Fruit fly (Drosophila melanogaster) whole organism, embryonic: ENCODE data around the gene Nubp1.

Source experiments
- Atf-2 ChIP-seq: fragments of 200-800 bp; sonication (Bioruptor generic); optimal IDR thresholded peaks from 2 replicates; lab custom pipeline; 2016; ENCODE audit warnings: missing biosample characterization, missing genetic modification characterization
- B-H2 ChIP-seq: fragments of 200-800 bp; sonication (Bioruptor generic); optimal IDR thresholded peaks from 2 replicates; lab custom pipeline; 2018; ENCODE audit warnings: missing biosample characterization, mild to moderate bottlenecking, missing genetic modification characterization
- CG10565 ChIP-seq: fragments of 200-800 bp; sonication (Bioruptor generic); optimal IDR thresholded peaks from 3 replicates; lab custom pipeline; 2016; ENCODE audit warnings: missing biosample characterization, mild to moderate bottlenecking, missing genetic modification characterization
- CG11456 ChIP-seq: fragments of 200-800 bp; sonication (Bioruptor generic); IDR thresholded peaks from 3 replicates; pipeline ENCODE4 v1.3.6; 2022; ENCODE audit warnings: missing biosample characterization, missing genetic modification characterization
- CG12071 ChIP-seq: fragments of 200-800 bp; sonication (Bioruptor generic); optimal IDR thresholded peaks from 3 replicates; lab custom pipeline; 2018; ENCODE audit warnings: missing biosample characterization, mild to moderate bottlenecking, missing genetic modification characterization
- CG14441 ChIP-seq: fragments of 200-800 bp; sonication (Bioruptor generic); IDR thresholded peaks from 2 replicates; pipeline ENCODE4 v1.3.6; 2022; ENCODE audit warnings: missing biosample characterization, missing genetic modification characterization
- CG1647 ChIP-seq: fragments of 200-800 bp; sonication (Bioruptor generic); optimal IDR thresholded peaks from 3 replicates; lab custom pipeline; 2016; ENCODE audit warnings: missing biosample characterization, missing genetic modification characterization
- CG16813 ChIP-seq: fragments of 200-800 bp; sonication (Bioruptor generic); IDR thresholded peaks from 3 replicates; pipeline ENCODE4 v1.3.6; 2022; ENCODE audit warnings: missing biosample characterization, missing genetic modification characterization; ENCODE audit not compliant: partially characterized antibody
- CG17328 ChIP-seq: fragments of 200-800 bp; sonication (Bioruptor generic); IDR thresholded peaks from 2 replicates; pipeline ENCODE4 v1.3.6; 2022; ENCODE audit warnings: missing biosample characterization, missing genetic modification characterization
- CG17612 ChIP-seq: fragments of 200-800 bp; sonication (Bioruptor generic); IDR thresholded peaks from 2 replicates; pipeline ENCODE4 v1.3.6; 2022; ENCODE audit warnings: missing biosample characterization, missing genetic modification characterization
- CG18599 ChIP-seq: fragments of 200-800 bp; sonication (Bioruptor generic); optimal IDR thresholded peaks from 3 replicates; lab custom pipeline; 2017; ENCODE audit warnings: missing biosample characterization, missing genetic modification characterization, mild to moderate bottlenecking, moderate library complexity, missing genetic modification reagents
- CG4328 ChIP-seq: fragments of 200-800 bp; sonication (Bioruptor generic); optimal IDR thresholded peaks from 3 replicates; lab custom pipeline; 2017; ENCODE audit warnings: missing biosample characterization, missing genetic modification reagents, missing genetic modification characterization
- CG4730 ChIP-seq: fragments of 200-800 bp; sonication (Bioruptor generic); IDR thresholded peaks from 2 replicates; pipeline ENCODE4 v1.3.6; 2022; ENCODE audit warnings: missing biosample characterization, missing genetic modification characterization
- CG6683 ChIP-seq: fragments of 200-800 bp; sonication (Bioruptor generic); optimal IDR thresholded peaks from 2 replicates; lab custom pipeline; 2017; ENCODE audit warnings: missing biosample characterization, mild to moderate bottlenecking, missing genetic modification characterization, missing genetic modification reagents
- CG6689 ChIP-seq: fragments of 200-800 bp; sonication (Bioruptor generic); IDR thresholded peaks from 2 replicates; pipeline ENCODE4 v1.3.6; 2022; ENCODE audit warnings: missing biosample characterization, missing genetic modification characterization
- CG9727 ChIP-seq: fragments of 200-800 bp; sonication (Bioruptor generic); optimal IDR thresholded peaks from 3 replicates; lab custom pipeline; 2017; ENCODE audit warnings: missing biosample characterization, mild to moderate bottlenecking, missing genetic modification characterization
- Chrac-16 ChIP-seq: fragments of 200-800 bp; sonication (Bioruptor generic); optimal IDR thresholded peaks from 3 replicates; lab custom pipeline; 2016; ENCODE audit warnings: missing biosample characterization, missing genetic modification characterization
- CkIIα-i1 ChIP-seq: fragments of 200-800 bp; sonication (Bioruptor generic); IDR thresholded peaks from 2 replicates; pipeline ENCODE4 v1.3.6; 2022; ENCODE audit warnings: missing biosample characterization, missing genetic modification characterization
- Drgx ChIP-seq: fragments of 200-800 bp; sonication (Bioruptor generic); IDR thresholded peaks from 2 replicates; pipeline ENCODE4 v1.3.6; 2022; ENCODE audit warnings: missing biosample characterization, missing genetic modification characterization
- E2f1 ChIP-seq: fragments of 200-800 bp; sonication (Bioruptor generic); IDR thresholded peaks from 2 replicates; pipeline ENCODE4 v1.3.6; 2022; ENCODE audit warnings: missing biosample characterization, missing genetic modification characterization
- Ets97D ChIP-seq: fragments of 200-800 bp; sonication (Bioruptor generic); optimal IDR thresholded peaks from 3 replicates; lab custom pipeline; 2016; ENCODE audit warnings: missing biosample characterization, missing genetic modification characterization
- Hey ChIP-seq: fragments of 200-800 bp; sonication (Bioruptor generic); optimal IDR thresholded peaks from 3 replicates; lab custom pipeline; 2018; ENCODE audit warnings: missing biosample characterization, mild to moderate bottlenecking, missing genetic modification characterization
- Hr3 ChIP-seq: fragments of 200-800 bp; sonication (Bioruptor generic); optimal IDR thresholded peaks from 3 replicates; lab custom pipeline; 2016; ENCODE audit warnings: missing biosample characterization, missing genetic modification characterization
- Hr78 ChIP-seq, 2 experiments: fragments of 200-800 bp in 1 of 2; fragments of >200 bp in 1 of 2; sonication (Bioruptor generic) in 1 of 2; optimal IDR thresholded peaks; 2 replicates each; lab custom pipeline; 2017 to 2019; ENCODE audit warnings: missing biosample characterization in 2 of 2, missing genetic modification characterization in 2 of 2, mild to moderate bottlenecking in 1 of 2, moderate library complexity in 1 of 2
- NK7.1 ChIP-seq: fragments of 200-800 bp; sonication (Bioruptor generic); optimal IDR thresholded peaks from 3 replicates; lab custom pipeline; 2016; ENCODE audit warnings: missing biosample characterization, missing genetic modification characterization
- Opbp ChIP-seq: fragments of 200-800 bp; sonication (Bioruptor generic); IDR thresholded peaks from 3 replicates; pipeline ENCODE4 v1.3.6; 2022; ENCODE audit warnings: missing biosample characterization, missing genetic modification characterization; ENCODE audit not compliant: partially characterized antibody
- Poxn ChIP-seq: fragments of 200-800 bp; sonication (Bioruptor generic); IDR thresholded peaks from 2 replicates; pipeline ENCODE4 v1.3.6; 2022; ENCODE audit warnings: missing biosample characterization, missing genetic modification characterization
- Spps ChIP-seq: fragments of 200-800 bp; sonication (Bioruptor generic); optimal IDR thresholded peaks from 2 replicates; lab custom pipeline; 2018; ENCODE audit warnings: missing biosample characterization, mild to moderate bottlenecking, missing genetic modification characterization
- Xrp1 ChIP-seq: fragments of 200-800 bp; sonication (Bioruptor generic); IDR thresholded peaks from 2 replicates; pipeline ENCODE4 v1.3.6; 2022; ENCODE audit warnings: missing biosample characterization, missing genetic modification characterization
- YL-1 ChIP-seq: fragments of 200-800 bp; sonication (Bioruptor generic); optimal IDR thresholded peaks from 3 replicates; lab custom pipeline; 2017; ENCODE audit warnings: missing biosample characterization, mild to moderate bottlenecking, missing genetic modification characterization
- amos ChIP-seq: fragments of 200-800 bp; sonication (Bioruptor generic); IDR thresholded peaks from 2 replicates; pipeline ENCODE4 v1.3.6; 2022; ENCODE audit warnings: missing biosample characterization, missing genetic modification characterization; ENCODE audit not compliant: partially characterized antibody
- ato ChIP-seq: fragments of 200-800 bp; sonication (Bioruptor generic); IDR thresholded peaks from 2 replicates; pipeline ENCODE4 v1.3.6; 2022; ENCODE audit warnings: missing biosample characterization, missing genetic modification characterization; ENCODE audit not compliant: partially characterized antibody
- bigmax ChIP-seq: fragments of 200-800 bp; sonication (Bioruptor generic); optimal IDR thresholded peaks from 2 replicates; lab custom pipeline; 2018; ENCODE audit warnings: missing biosample characterization, mild to moderate bottlenecking, missing genetic modification characterization
- cg ChIP-seq: fragments of 200-800 bp; sonication (Bioruptor generic); optimal IDR thresholded peaks from 3 replicates; lab custom pipeline; 2019; ENCODE audit warnings: missing biosample characterization, mild to moderate bottlenecking, missing genetic modification characterization, moderate library complexity
- corto ChIP-seq: fragments of 200-800 bp; sonication (Bioruptor generic); optimal IDR thresholded peaks from 2 replicates; lab custom pipeline; 2016; ENCODE audit warnings: missing biosample characterization, mild to moderate bottlenecking, missing genetic modification characterization, moderate library complexity
- crp ChIP-seq, 2 experiments: fragments of 200-800 bp; sonication (Bioruptor generic); optimal IDR thresholded peaks; 2 replicates in 1 of 2; 3 replicates in 1 of 2; lab custom pipeline; 2017; ENCODE audit warnings: missing biosample characterization in 2 of 2, missing genetic modification characterization in 2 of 2, mild to moderate bottlenecking in 1 of 2, moderate library complexity in 1 of 2
- danr ChIP-seq: fragments of 200-800 bp; sonication (Bioruptor generic); IDR thresholded peaks from 2 replicates; pipeline ENCODE4 v1.3.6; 2022; ENCODE audit warnings: missing biosample characterization, missing genetic modification characterization
- ems ChIP-seq: fragments of 200-800 bp; sonication (Bioruptor generic); optimal IDR thresholded peaks from 3 replicates; lab custom pipeline; 2016; ENCODE audit warnings: missing biosample characterization, missing genetic modification characterization
- fd3F ChIP-seq: fragments of 200-800 bp; sonication (Bioruptor generic); optimal IDR thresholded peaks from 2 replicates; lab custom pipeline; 2018; ENCODE audit warnings: missing biosample characterization, mild to moderate bottlenecking, missing genetic modification characterization, moderate library complexity
- fru ChIP-seq: fragments of >200 bp; optimal IDR thresholded peaks from 2 replicates; lab custom pipeline; 2017
- gt ChIP-seq: fragments of 200-800 bp; sonication (Bioruptor generic); IDR thresholded peaks from 2 replicates; pipeline ENCODE4 v1.3.6; 2022; ENCODE audit warnings: missing biosample characterization, missing genetic modification characterization
- ind ChIP-seq: fragments of 200-800 bp; sonication (Bioruptor generic); optimal IDR thresholded peaks from 3 replicates; lab custom pipeline; 2016; ENCODE audit warnings: missing biosample characterization, missing genetic modification characterization
- maf-S ChIP-seq: fragments of 200-800 bp; sonication (Bioruptor generic); optimal IDR thresholded peaks from 2 replicates; lab custom pipeline; 2016; ENCODE audit warnings: missing biosample characterization, missing genetic modification characterization
- mirr ChIP-seq: fragments of 200-800 bp; sonication (Bioruptor generic); optimal IDR thresholded peaks from 3 replicates; lab custom pipeline; 2018; ENCODE audit warnings: missing biosample characterization, mild to moderate bottlenecking, missing genetic modification characterization
- onecut ChIP-seq: fragments of 200-800 bp; sonication (Bioruptor generic); IDR thresholded peaks from 2 replicates; pipeline ENCODE4 v1.3.6; 2022; ENCODE audit warnings: missing biosample characterization, missing genetic modification characterization
- psq ChIP-seq: fragments of 200-800 bp; sonication (Bioruptor generic); optimal IDR thresholded peaks from 2 replicates; lab custom pipeline; 2017; ENCODE audit warnings: missing biosample characterization, missing genetic modification characterization
- ro ChIP-seq: fragments of 200-800 bp; sonication (Bioruptor generic); IDR thresholded peaks from 2 replicates; pipeline ENCODE4 v1.3.6; 2022; ENCODE audit warnings: missing biosample characterization, missing genetic modification characterization
- trem ChIP-seq: fragments of 200-800 bp; optimal IDR thresholded peaks from 3 replicates; lab custom pipeline; 2019; ENCODE audit warnings: missing biosample characterization, mild to moderate bottlenecking, missing genetic modification characterization, moderate library complexity
- twi ChIP-seq: fragments of 200-800 bp; optimal IDR thresholded peaks from 2 replicates; lab custom pipeline; 2019; ENCODE audit warnings: missing biosample characterization, mild to moderate bottlenecking, missing genetic modification characterization, moderate library complexity

Gene Nubp1

dm6 chr2L:16715841-16716701, 16.3 kb upstream of the Nubp1 start, which contains the start of the genes Cyt-c-d and CG31808 (continued):
- TF ChIP-seq mirr (GFP tag; lab: Kevin White, UChicago) (peak; percentile 69), CG10565 (peak; percentile 90), NK7.1 (GFP tag; lab: Kevin White, UChicago) (peak; percentile 83), Poxn (peak; percentile 74), Drgx (GFP tag; lab: Robert Waterston, UW) (peak; percentile 99), ato (GFP tag; lab: Robert Waterston, UW) (no peak), Spps (tag; lab: Kevin White, UChicago) (peak; percentile 96), CG11456 (GFP tag; lab: Robert Waterston, UW) (peak; percentile 92), E2f1 (GFP tag; lab: Robert Waterston, UW) (peak; percentile 97), CG18599 (GFP tag; lab: Kevin White, UChicago) (peak; percentile 97), CG14441 (GFP tag; lab: Robert Waterston, UW) (peak; percentile 97), Atf-2 (GFP tag; lab: Kevin White, UChicago) (peak; percentile 90), YL-1 (GFP tag; lab: Kevin White, UChicago) (peak; percentile 90), cg (GFP tag; lab: Kevin White, UChicago) (peak; percentile 28), CG17328 (GFP tag; lab: Robert Waterston, UW) (peak; percentile 99), CG1647 (GFP tag; lab: Kevin White, UChicago) (peak; percentile 86), CkIIα-i1 (GFP tag; lab: Robert Waterston, UW) (peak; percentile 81), twi (tag; lab: Kevin White, UChicago) (peak; percentile 90), Hr78 (GFP tag; optimal IDR thresholded peaks at IDR 0.05; lab: Kevin White, UChicago) (peak in 1 of 2 experiments; percentile 84), Xrp1 (GFP tag; lab: Robert Waterston, UW) (peak; percentile 98), Ets97D (GFP tag; lab: Kevin White, UChicago) (peak; percentile 84), Chrac-16 (GFP tag; lab: Kevin White, UChicago) (peak; percentile 96), B-H2 (GFP tag; lab: Kevin White, UChicago) (peak; percentile 63), CG17612 (GFP tag; lab: Robert Waterston, UW) (peak; percentile 85), CG6689 (peak; percentile 98), onecut (GFP tag; lab: Robert Waterston, UW) (peak; percentile 94), trem (tag; lab: Kevin White, UChicago) (peak; percentile 92), Opbp (GFP tag; lab: Robert Waterston, UW) (no peak), corto (peak; percentile 89), CG4730 (GFP tag; lab: Robert Waterston, UW) (peak; percentile 96), CG4328 (GFP tag; lab: Kevin White, UChicago) (peak; percentile 91), ind (GFP tag; lab: Kevin White, UChicago) (peak; percentile 95), ems (GFP tag; lab: Kevin White, UChicago) (peak; percentile 94), maf-S (GFP tag; lab: Kevin White, UChicago) (peak; percentile 92), gt (GFP tag; lab: Robert Waterston, UW) (peak; percentile 95), fd3F (GFP tag; lab: Kevin White, UChicago) (peak; percentile 94), psq (peak; percentile 75), amos (GFP tag; lab: Robert Waterston, UW) (no peak; the same call in 1 of the 2 replicates), danr (GFP tag; lab: Robert Waterston, UW) (peak; percentile 93), ro (GFP tag; lab: Robert Waterston, UW) (peak; percentile 92), Hr3 (peak; percentile 96), bigmax (GFP tag; lab: Kevin White, UChicago) (peak; percentile 48), fru (no peak), CG12071 (GFP tag; lab: Kevin White, UChicago) (peak; percentile 94), crp (GFP tag; optimal IDR thresholded peaks at IDR 0.05; lab: Kevin White, UChicago) (peak in 1 of 2 experiments; percentile 70), CG9727 (peak; percentile 94), CG6683 (peak; percentile 95), Hey (tag; lab: Kevin White, UChicago) (peak; percentile 72), CG16813 (GFP tag; lab: Robert Waterston, UW) (0 out of 3 replicates have a peak, but pooled peaks have one; percentile 31)
